Fruit fly (Drosophila melanogaster): ENCODE data around the gene CG33127.

- peak; percentile 48 for TF ChIP-seq lz (GFP tag; optimal IDR thresholded peaks at IDR 0.05)
- peak; percentile 17 for TF ChIP-seq CG3032 (tag; optimal IDR thresholded peaks at IDR 0.05)
These were observed 36.3 kb upstream of the CG33127 start for dm6 chr2L:285596-286023.

Data from whole organism, prepupa.